Comparison of ENCODE assay signal across 5 worm cellular contexts in genomic region chrIV:558735-559284, ce11.
TF ChIP-seq lines count a peak whose summit lies in the region.

Gene efn-4 (plus strand): TSS chrIV:559234.

TF ChIP-seq in whole organism, L4 larva, 104 proteins besides CTCF, POLR2A, EP300 and RAD21:
- TF ChIP-seq set-16 (GFP tag; IDR thresholded peaks at IDR 0.05; lab: Robert Waterston, UW) (peak; percentile 69), dmd-9 (GFP tag; IDR thresholded peaks at IDR 0.05; lab: Robert Waterston, UW) (no peak), nhr-11 (tag; optimal IDR thresholded peaks at IDR 0.05; lab: Kevin White, UChicago) (no peak), T20F7.1 (GFP tag; optimal IDR thresholded peaks at IDR 0.05; lab: Kevin White, UChicago) (no peak)
TF ChIP-seq in whole organism, L4 larva: peak in this region for 1.

TF ChIP-seq in whole organism, early embryonic, 17 proteins besides CTCF, POLR2A, EP300 and RAD21:
- TF ChIP-seq hmbx-1 (tag; optimal IDR thresholded peaks at IDR 0.05; lab: Kevin White, UChicago) (no peak), F13C5.2 (tag; optimal IDR thresholded peaks at IDR 0.05; lab: Kevin White, UChicago) (peak; percentile 9), hmg-4 (GFP tag; optimal IDR thresholded peaks at IDR 0.05; lab: Kevin White, UChicago) (peak; percentile 19)

TF ChIP-seq in whole organism, midembryonic, 9 proteins besides CTCF, POLR2A, EP300 and RAD21:
- TF ChIP-seq ztf-23 (GFP tag; IDR thresholded peaks at IDR 0.05; lab: Robert Waterston, UW) (0 out of 2 replicates have a peak, but pooled peaks have one; percentile 8), flt-1 (GFP tag; IDR thresholded peaks at IDR 0.05; lab: Robert Waterston, UW) (no peak)

TF ChIP-seq in whole organism, mixed stage, embryonic, 35 proteins besides CTCF, POLR2A, EP300 and RAD21:
- TF ChIP-seq mab-5 (tag; optimal IDR thresholded peaks at IDR 0.05; lab: Kevin White, UChicago) (no peak), blmp-1 (tag; optimal IDR thresholded peaks at IDR 0.05; lab: Kevin White, UChicago) (no peak), tbx-8 (GFP tag; optimal IDR thresholded peaks at IDR 0.05; lab: Kevin White, UChicago) (no peak), unc-120 (tag; optimal IDR thresholded peaks at IDR 0.05; lab: Kevin White, UChicago; ENCODE audit: poor library complexity, severe bottlenecking) (peak; percentile 11), sptf-1 (tag; optimal IDR thresholded peaks at IDR 0.05; lab: Kevin White, UChicago) (peak; percentile 30), ceh-39 (tag; optimal IDR thresholded peaks at IDR 0.05; lab: Kevin White, UChicago) (no peak), sem-2 (GFP tag; optimal IDR thresholded peaks at IDR 0.05; lab: Kevin White, UChicago) (no peak), M03D4.4 (tag; optimal IDR thresholded peaks at IDR 0.05; lab: Kevin White, UChicago) (peak; percentile 39)
TF ChIP-seq in whole organism, mixed stage, embryonic: peak in this region for 3.

TF ChIP-seq in whole organism, young adult, 124 proteins besides CTCF, POLR2A, EP300 and RAD21:
- TF ChIP-seq B0019.2 (GFP tag; conservative IDR thresholded peaks at IDR 0.05; lab: Robert Waterston, UW) (no peak), aptf-3 (GFP tag; IDR thresholded peaks at IDR 0.05; lab: Robert Waterston, UW) (no peak), tbx-9 (tag; optimal IDR thresholded peaks at IDR 0.05; lab: Kevin White, UChicago; ENCODE audit: borderline replicate concordance) (no peak), ama-1 (optimal IDR thresholded peaks at IDR 0.05; lab: Kevin White, UChicago) (no peak), ama-1 (GFP tag; optimal IDR thresholded peaks at IDR 0.05; lab: Kevin White, UChicago) (no peak), K11D2.4 (GFP tag; IDR thresholded peaks at IDR 0.05; lab: Robert Waterston, UW) (no peak), B0261.1 (tag; optimal IDR thresholded peaks at IDR 0.05; lab: Kevin White, UChicago) (no peak), mel-28 (tag; optimal IDR thresholded peaks at IDR 0.05; lab: Kevin White, UChicago; ENCODE audit: borderline replicate concordance) (no peak), sdz-38 (tag; optimal IDR thresholded peaks at IDR 0.05; lab: Kevin White, UChicago) (no peak), xnd-1 (tag; optimal IDR thresholded peaks at IDR 0.05; lab: Kevin White, UChicago) (no peak), egrh-3 (GFP tag; IDR thresholded peaks at IDR 0.05; lab: Robert Waterston, UW) (peak; percentile 31; the same call in 1 of the 2 replicates), zfh-2 (GFP tag; conservative IDR thresholded peaks at IDR 0.05; lab: Robert Waterston, UW) (peak; percentile 69)
